Worm (Caenorhabditis elegans) whole organism, late embryonic: Measurements from ENCODE around the gene metl-6.
A peak's percentile ranks its signal among the peaks of the same experiment; 100 is the strongest.

Experiments used
- C08G9.2 ChIP-seq: sonication (generic microtip); optimal IDR thresholded peaks from 2 replicates; lab custom pipeline; 2016; ENCODE audit warnings: mild to moderate bottlenecking, missing genetic modification characterization, moderate library complexity, missing compliant biosample characterization
- C38D4.7 ChIP-seq: fragments of 200-800 bp; sonication (Bioruptor generic); optimal IDR thresholded peaks from 2 replicates; lab custom pipeline; 2018; ENCODE audit warnings: mild to moderate bottlenecking, missing genetic modification characterization, moderate library complexity, missing compliant biosample characterization
- F13H6.1 ChIP-seq: sonication (generic microtip); optimal IDR thresholded peaks from 2 replicates; lab custom pipeline; 2016; ENCODE audit warnings: missing genetic modification characterization, missing compliant biosample characterization
- T23F11.4 ChIP-seq: fragments of 200-800 bp; sonication (Bioruptor generic); optimal IDR thresholded peaks from 2 replicates; lab custom pipeline; 2018; ENCODE audit warnings: mild to moderate bottlenecking, missing genetic modification characterization, missing compliant biosample characterization
- Y22D7AL.16 ChIP-seq: sonication (generic microtip); optimal IDR thresholded peaks from 2 replicates; lab custom pipeline; 2016; ENCODE audit warnings: missing genetic modification characterization, missing compliant biosample characterization
- ahr-1 ChIP-seq: sonication (generic microtip); optimal IDR thresholded peaks from 2 replicates; lab custom pipeline; 2016; ENCODE audit warnings: missing genetic modification characterization, missing compliant biosample characterization
- ama-1 ChIP-seq: fragments of 150-350 bp; optimal IDR thresholded peaks from 2 replicates; lab custom pipeline; 2014
- ceh-14 ChIP-seq: sonication (generic microtip); optimal IDR thresholded peaks from 2 replicates; lab custom pipeline; 2016; ENCODE audit warnings: missing genotype, missing genetic modification characterization, missing compliant biosample characterization
- ceh-18 ChIP-seq: sonication (generic microtip); optimal IDR thresholded peaks from 2 replicates; lab custom pipeline; 2016; ENCODE audit warnings: missing genetic modification characterization, missing compliant biosample characterization
- ceh-22 ChIP-seq: sonication (generic microtip); optimal IDR thresholded peaks from 2 replicates; lab custom pipeline; 2017; ENCODE audit warnings: missing biosample characterization, missing genetic modification characterization
- ceh-24 ChIP-seq: sonication (generic microtip); optimal IDR thresholded peaks from 2 replicates; lab custom pipeline; 2016; ENCODE audit warnings: mild to moderate bottlenecking, missing genetic modification characterization, missing compliant biosample characterization
- ceh-30 ChIP-seq: fragments of 150-350 bp; optimal IDR thresholded peaks from 2 replicates; lab custom pipeline; 2014; ENCODE audit warnings: missing biosample characterization, missing genetic modification characterization
- ceh-31 ChIP-seq: sonication (generic microtip); optimal IDR thresholded peaks from 2 replicates; lab custom pipeline; 2016; ENCODE audit warnings: missing genetic modification characterization, missing compliant biosample characterization
- ceh-34 ChIP-seq: sonication (generic microtip); optimal IDR thresholded peaks from 2 replicates; lab custom pipeline; 2016; ENCODE audit warnings: mild to moderate bottlenecking, missing genetic modification characterization, missing compliant biosample characterization
- ceh-45 ChIP-seq: fragments of 200-800 bp; sonication (Bioruptor generic); IDR thresholded peaks from 2 replicates; pipeline ENCODE4 v1.3.6; 2022; ENCODE audit warnings: missing genetic modification reagents, missing genetic modification characterization, missing compliant biosample characterization
- ceh-6 ChIP-seq: fragments of 200-800 bp; sonication (Bioruptor generic); optimal IDR thresholded peaks from 2 replicates; lab custom pipeline; 2018; ENCODE audit warnings: mild to moderate bottlenecking, missing genetic modification characterization, missing compliant biosample characterization
- ceh-9 ChIP-seq: sonication (generic microtip); optimal IDR thresholded peaks from 2 replicates; lab custom pipeline; 2016; ENCODE audit warnings: mild to moderate bottlenecking, missing genetic modification characterization, inconsistent platforms, missing compliant biosample characterization
- che-1 ChIP-seq: sonication (generic microtip); optimal IDR thresholded peaks from 2 replicates; lab custom pipeline; 2016; ENCODE audit warnings: mild to moderate bottlenecking, missing genetic modification characterization, missing compliant biosample characterization
- dve-1 ChIP-seq: sonication (generic microtip); optimal IDR thresholded peaks from 2 replicates; lab custom pipeline; 2017; ENCODE audit warnings: antibody characterized with exemption, mild to moderate bottlenecking, missing genetic modification characterization, missing compliant biosample characterization
- elt-4 ChIP-seq: sonication (generic microtip); optimal IDR thresholded peaks from 2 replicates; lab custom pipeline; 2016; ENCODE audit warnings: missing genetic modification characterization, missing compliant biosample characterization
- fkh-10 ChIP-seq: fragments of 150-350 bp; optimal IDR thresholded peaks from 2 replicates; lab custom pipeline; 2014; ENCODE audit warnings: missing biosample characterization, missing genetic modification reagents, missing genetic modification characterization
- fkh-6 ChIP-seq: sonication (generic microtip); optimal IDR thresholded peaks from 2 replicates; lab custom pipeline; 2016; ENCODE audit warnings: missing genetic modification characterization, missing compliant biosample characterization
- gmeb-2 ChIP-seq: sonication (generic microtip); optimal IDR thresholded peaks from 2 replicates; lab custom pipeline; 2016; ENCODE audit warnings: missing genetic modification characterization, inconsistent platforms, missing compliant biosample characterization
- hlh-13 ChIP-seq: fragments of 200-800 bp; sonication (Bioruptor generic); optimal IDR thresholded peaks from 2 replicates; lab custom pipeline; 2018; ENCODE audit warnings: mild to moderate bottlenecking, missing genetic modification characterization, missing compliant biosample characterization
- hlh-15 ChIP-seq: sonication (generic microtip); optimal IDR thresholded peaks from 2 replicates; lab custom pipeline; 2016; ENCODE audit warnings: missing genetic modification characterization, missing compliant biosample characterization
- hlh-30 ChIP-seq: sonication (generic microtip); optimal IDR thresholded peaks from 2 replicates; lab custom pipeline; 2017; ENCODE audit warnings: antibody characterized with exemption, missing genetic modification characterization, missing compliant biosample characterization; ENCODE audit not compliant: insufficient read depth
- hlh-8 ChIP-seq: sonication (generic microtip); optimal IDR thresholded peaks from 2 replicates; lab custom pipeline; 2016; ENCODE audit warnings: missing genotype, missing genetic modification characterization, missing compliant biosample characterization
- lim-6 ChIP-seq: sonication (generic microtip); optimal IDR thresholded peaks from 2 replicates; lab custom pipeline; 2016; ENCODE audit warnings: missing genetic modification characterization, missing compliant biosample characterization
- madf-2 ChIP-seq: sonication (generic microtip); optimal IDR thresholded peaks from 2 replicates; lab custom pipeline; 2017; ENCODE audit warnings: missing genetic modification characterization, missing compliant biosample characterization
- mec-3 ChIP-seq: sonication (generic microtip); optimal IDR thresholded peaks from 2 replicates; lab custom pipeline; 2016; ENCODE audit warnings: borderline replicate concordance, missing genetic modification characterization, missing compliant biosample characterization
- nfya-1 ChIP-seq: sonication (generic microtip); optimal IDR thresholded peaks from 2 replicates; lab custom pipeline; 2017; ENCODE audit warnings: missing genetic modification characterization, mild to moderate bottlenecking, missing compliant biosample characterization, antibody characterized with exemption, moderate library complexity
- nhr-11 ChIP-seq: fragments of 150-350 bp; optimal IDR thresholded peaks from 2 replicates; lab custom pipeline; 2014; ENCODE audit warnings: missing biosample characterization, missing genetic modification characterization
- nhr-232 ChIP-seq: sonication (generic microtip); optimal IDR thresholded peaks from 2 replicates; lab custom pipeline; 2016; ENCODE audit warnings: missing genetic modification characterization, missing compliant biosample characterization
- odd-2 ChIP-seq: sonication (generic microtip); optimal IDR thresholded peaks from 2 replicates; lab custom pipeline; 2017; ENCODE audit warnings: antibody characterized with exemption, mild to moderate bottlenecking, missing genetic modification characterization, missing compliant biosample characterization
- pha-2 ChIP-seq: sonication (generic microtip); optimal IDR thresholded peaks from 2 replicates; lab custom pipeline; 2017; ENCODE audit warnings: mild to moderate bottlenecking, missing genetic modification characterization, missing compliant biosample characterization
- pqm-1 ChIP-seq: sonication (generic microtip); optimal IDR thresholded peaks from 2 replicates; lab custom pipeline; 2016; ENCODE audit warnings: missing genetic modification characterization, missing compliant biosample characterization
- pros-1 ChIP-seq: fragments of 150-350 bp; optimal IDR thresholded peaks from 2 replicates; lab custom pipeline; 2014; ENCODE audit warnings: missing biosample characterization, missing genetic modification reagents, missing genetic modification characterization
- ref-2 ChIP-seq: sonication (generic microtip); optimal IDR thresholded peaks from 2 replicates; lab custom pipeline; 2016; ENCODE audit warnings: missing genetic modification characterization, missing compliant biosample characterization
- rnt-1 ChIP-seq: sonication (generic microtip); optimal IDR thresholded peaks from 2 replicates; lab custom pipeline; 2016; ENCODE audit warnings: missing genetic modification characterization, missing compliant biosample characterization
- sdc-2 ChIP-seq: sonication (generic microtip); optimal IDR thresholded peaks from 2 replicates; lab custom pipeline; 2016; ENCODE audit warnings: missing genotype, missing genetic modification characterization, missing compliant biosample characterization
- sox-2 ChIP-seq: fragments of 200-800 bp; sonication (Bioruptor generic); IDR thresholded peaks from 2 replicates; pipeline ENCODE4 v1.3.6; 2022; ENCODE audit warnings: missing genetic modification reagents, missing genetic modification characterization, missing compliant biosample characterization
- tbx-2 ChIP-seq: sonication (generic microtip); optimal IDR thresholded peaks from 2 replicates; lab custom pipeline; 2016; ENCODE audit warnings: missing genetic modification characterization, missing compliant biosample characterization
- ttx-3 ChIP-seq: sonication (generic microtip); optimal IDR thresholded peaks from 2 replicates; lab custom pipeline; 2016; ENCODE audit warnings: missing genetic modification reagents, missing genetic modification characterization, missing compliant biosample characterization
- unc-3 ChIP-seq, 2 experiments: fragments of 200-800 bp in 1 of 2; sonication (Bioruptor generic) in 1 of 2; sonication (generic microtip) in 1 of 2; conservative IDR thresholded peaks in 1 of 2; optimal IDR thresholded peaks in 1 of 2; 2 replicates each; pipeline versions ENCODE4 v1.3.6 to Lab custom; 2016 to 2022; ENCODE audit warnings: missing compliant biosample characterization in 2 of 2, missing genetic modification characterization in 2 of 2, missing genetic modification reagents in 1 of 2
- unc-42 ChIP-seq: sonication (generic microtip); optimal IDR thresholded peaks from 2 replicates; lab custom pipeline; 2016; ENCODE audit warnings: missing genotype, missing genetic modification characterization, missing compliant biosample characterization
- unc-55 ChIP-seq: sonication (generic microtip); optimal IDR thresholded peaks from 2 replicates; lab custom pipeline; 2017; ENCODE audit warnings: missing biosample characterization, missing genetic modification reagents, missing genetic modification characterization
- unc-86 ChIP-seq: sonication (generic microtip); optimal IDR thresholded peaks from 2 replicates; lab custom pipeline; 2016; ENCODE audit warnings: missing genetic modification characterization, missing compliant biosample characterization
- zip-5 ChIP-seq: sonication (generic microtip); optimal IDR thresholded peaks from 2 replicates; lab custom pipeline; 2016; ENCODE audit warnings: missing genetic modification characterization, missing compliant biosample characterization

The metl-6 gene

DNA sequence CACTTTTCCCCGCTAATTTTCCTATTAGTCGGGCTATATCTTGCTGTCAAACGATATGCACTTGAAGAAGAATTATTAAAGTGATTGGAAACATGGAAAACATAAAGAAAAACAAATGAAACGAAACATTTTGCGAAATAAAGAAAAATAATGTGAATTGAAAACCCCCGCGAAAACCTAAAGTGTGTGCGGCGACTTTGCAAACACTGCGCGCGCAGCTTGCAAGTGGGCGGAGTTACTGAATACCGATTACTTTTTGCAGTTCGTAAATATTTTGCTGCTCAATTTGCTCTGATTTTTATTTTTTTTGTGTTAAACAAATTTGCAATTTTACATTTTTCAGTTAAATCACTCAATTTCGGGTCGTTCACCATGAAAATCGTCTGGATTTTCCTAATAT, 4.9 kb downstream of the metl-6 start, which contains the start of gene ccdc-47 (continued):
- TF ChIP-seq pha-2 (peak; percentile 77), ceh-6 (GFP tag; lab: Kevin White, UChicago) (peak; percentile 79), unc-55 (GFP tag; lab: Kevin White, UChicago) (no peak), C38D4.7 (GFP tag; lab: Kevin White, UChicago) (peak; percentile 77), F13H6.1 (tag; lab: Kevin White, UChicago) (peak; percentile 79), ceh-45 (peak; percentile 73; the same call in 1 of the 2 replicates), ahr-1 (peak; percentile 71), nhr-11 (no peak), fkh-6 (tag; lab: Kevin White, UChicago) (peak; percentile 72), rnt-1 (tag; lab: Kevin White, UChicago) (peak; percentile 86), odd-2 (tag; lab: Kevin White, UChicago) (peak; percentile 83), zip-5 (tag; lab: Kevin White, UChicago) (peak; percentile 61), ceh-30 (tag; lab: Kevin White, UChicago) (no peak), mec-3 (tag; lab: Kevin White, UChicago) (no peak), sdc-2 (tag; lab: Kevin White, UChicago) (peak; percentile 39), pqm-1 (tag; lab: Kevin White, UChicago) (no peak), ceh-9 (tag; lab: Kevin White, UChicago) (no peak), T23F11.4 (GFP tag; lab: Kevin White, UChicago) (peak; percentile 66), C08G9.2 (tag; lab: Kevin White, UChicago) (peak; percentile 71), ceh-24 (tag; lab: Kevin White, UChicago) (peak; percentile 26), lim-6 (tag; lab: Kevin White, UChicago) (no peak)

DNA sequence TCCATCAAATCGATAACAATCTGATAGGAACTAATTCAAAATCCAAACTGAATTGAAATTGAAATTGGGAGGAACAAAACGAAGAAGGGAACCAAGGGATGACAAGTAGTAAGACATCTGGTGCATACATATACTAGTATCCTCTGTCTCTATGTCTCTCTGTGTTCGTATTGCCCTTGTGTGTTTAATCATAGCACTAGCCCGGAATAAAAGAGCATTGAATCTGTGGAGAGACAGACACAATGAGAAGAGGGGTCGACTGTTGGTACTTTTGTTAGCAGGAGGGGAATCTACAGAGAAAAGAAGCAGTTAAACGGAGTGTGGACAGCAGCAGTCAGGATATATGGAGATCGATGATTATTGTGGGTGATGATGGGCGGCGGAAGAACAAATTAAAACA, 5.8 kb downstream of the metl-6 start:
- TF ChIP-seq elt-4 (tag; lab: Kevin White, UChicago): no peak
- TF ChIP-seq nfya-1 (tag; lab: Kevin White, UChicago): peak; percentile 60
- peak; percentile 12 for TF ChIP-seq hlh-8 (tag; lab: Kevin White, UChicago)
- TF ChIP-seq ref-2 (tag; lab: Kevin White, UChicago): peak; percentile 3
- peak; percentile 1 for TF ChIP-seq tbx-2
- TF ChIP-seq unc-55 (GFP tag; lab: Kevin White, UChicago): peak; percentile 54
- peak; percentile 10 for TF ChIP-seq ceh-31
- no peak for TF ChIP-seq lim-6 (tag; lab: Kevin White, UChicago)

DNA sequence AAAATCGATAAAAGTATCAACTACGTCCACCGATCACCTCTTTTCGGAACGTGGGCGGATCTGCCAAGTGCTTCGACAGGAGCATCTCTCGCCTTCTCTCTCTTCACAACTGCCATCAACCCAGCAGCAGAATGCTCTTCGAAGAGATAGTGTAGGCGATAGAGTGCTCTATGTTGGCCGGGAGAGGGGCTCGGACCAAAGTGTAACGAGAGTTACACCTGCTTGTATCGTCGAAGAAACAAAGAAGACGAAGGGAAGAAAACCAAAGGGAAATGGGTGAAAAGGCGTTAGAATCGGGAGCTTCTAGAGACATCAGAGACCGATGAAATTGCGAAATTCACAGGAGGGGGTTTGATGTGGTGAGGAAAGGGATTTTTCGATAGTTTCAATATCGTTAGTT, 6.7 kb downstream of the metl-6 start:
- TF ChIP-seq ref-2 (tag; lab: Kevin White, UChicago) (no peak), hlh-30 (no peak), fkh-6 (tag; lab: Kevin White, UChicago) (no peak), che-1 (tag; lab: Kevin White, UChicago) (no peak), unc-3 (GFP tag; conservative IDR thresholded peaks at IDR 0.05; lab: Robert Waterston, UW) (no peak), unc-3 (tag; optimal IDR thresholded peaks at IDR 0.05; lab: Kevin White, UChicago) (no peak), hlh-13 (no peak), ceh-14 (tag; lab: Kevin White, UChicago) (no peak), ceh-31 (peak; percentile 4), ceh-34 (tag; lab: Kevin White, UChicago) (peak; percentile 10), sox-2 (GFP tag; lab: Robert Waterston, UW) (no peak), odd-2 (tag; lab: Kevin White, UChicago) (no peak), gmeb-2 (tag; lab: Kevin White, UChicago) (no peak), unc-86 (tag; lab: Kevin White, UChicago) (no peak), C38D4.7 (GFP tag; lab: Kevin White, UChicago) (no peak), T23F11.4 (GFP tag; lab: Kevin White, UChicago) (no peak), ceh-45 (no peak), unc-55 (GFP tag; lab: Kevin White, UChicago) (peak; percentile 78), madf-2 (tag; lab: Kevin White, UChicago) (no peak), hlh-15 (tag; lab: Kevin White, UChicago) (no peak), pros-1 (no peak), ttx-3 (tag; lab: Kevin White, UChicago) (no peak), lim-6 (tag; lab: Kevin White, UChicago) (no peak), unc-42 (tag; lab: Kevin White, UChicago) (no peak), nfya-1 (tag; lab: Kevin White, UChicago) (peak; percentile 3), Y22D7AL.16 (tag; lab: Kevin White, UChicago) (no peak), nhr-232 (tag; lab: Kevin White, UChicago) (no peak), fkh-10 (no peak), ceh-18 (tag; lab: Kevin White, UChicago) (peak; percentile 43), dve-1 (tag; lab: Kevin White, UChicago) (no peak), ama-1 (lab: Kevin White, UChicago) (no peak), ceh-22 (tag; lab: Kevin White, UChicago) (no peak)
